Worm (Caenorhabditis elegans) whole organism, L4 larva: ENCODE results near the gene C49F8.14.

Experiments used
- F44E2.7 ChIP-seq: fragments of 200-800 bp; sonication (Bioruptor generic); IDR thresholded peaks from 2 replicates; pipeline ENCODE4 v2.1.2; 2022; ENCODE audit warnings: missing genetic modification characterization, missing compliant biosample characterization
- daf-16 ChIP-seq, 3 experiments: sonication (generic microtip); optimal IDR thresholded peaks; 2 replicates each; lab custom pipeline; 2016 to 2017; ENCODE audit warnings: missing genetic modification characterization in 3 of 3, missing genetic modification reagents in 3 of 3, mild to moderate bottlenecking in 2 of 3, missing compliant biosample characterization in 2 of 3, missing biosample characterization in 1 of 3, moderate library complexity in 1 of 3

- TF ChIP-seq daf-16 (GFP tag; optimal IDR thresholded peaks at IDR 0.05; lab: Kevin White, UChicago), result peak in 1 of 2 experiments; percentile 70
- no peak for TF ChIP-seq daf-16 (tag; optimal IDR thresholded peaks at IDR 0.05; lab: Kevin White, UChicago)
- TF ChIP-seq F44E2.7 (GFP tag; lab: Robert Waterston, UW), result no peak
These were observed 38.2 kb upstream of the C49F8.14 start for ce11 chrX:13414974-13415373.
